Worm (Caenorhabditis elegans): ENCODE results near the gene H10E21.4.

Gene H10E21.4

DNA sequence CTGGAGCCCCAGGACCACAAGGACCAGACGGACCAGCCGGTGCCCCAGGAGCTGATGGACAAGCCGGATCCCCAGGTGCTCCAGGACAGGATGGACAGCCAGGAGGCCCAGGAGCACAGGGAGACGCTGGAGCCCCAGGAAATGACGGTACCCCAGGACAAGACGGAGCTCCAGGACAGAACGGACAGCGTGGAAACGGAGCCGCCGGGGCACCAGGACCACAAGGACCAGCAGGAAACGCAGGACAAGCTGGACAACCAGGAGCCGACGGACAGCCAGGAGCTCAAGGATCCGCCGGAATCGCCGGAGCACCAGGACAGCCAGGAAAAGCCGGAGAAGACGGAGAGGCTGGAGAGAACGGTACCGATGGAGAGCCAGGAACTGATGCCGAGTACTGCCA, 22.0 kb upstream of the H10E21.4 start:
- TF ChIP-seq dao-5 (tag; optimal IDR thresholded peaks at IDR 0.05): no peak
- no peak for TF ChIP-seq W03F9.2 (tag; optimal IDR thresholded peaks at IDR 0.05)
- TF ChIP-seq him-1 (tag; optimal IDR thresholded peaks at IDR 0.05): no peak

DNA sequence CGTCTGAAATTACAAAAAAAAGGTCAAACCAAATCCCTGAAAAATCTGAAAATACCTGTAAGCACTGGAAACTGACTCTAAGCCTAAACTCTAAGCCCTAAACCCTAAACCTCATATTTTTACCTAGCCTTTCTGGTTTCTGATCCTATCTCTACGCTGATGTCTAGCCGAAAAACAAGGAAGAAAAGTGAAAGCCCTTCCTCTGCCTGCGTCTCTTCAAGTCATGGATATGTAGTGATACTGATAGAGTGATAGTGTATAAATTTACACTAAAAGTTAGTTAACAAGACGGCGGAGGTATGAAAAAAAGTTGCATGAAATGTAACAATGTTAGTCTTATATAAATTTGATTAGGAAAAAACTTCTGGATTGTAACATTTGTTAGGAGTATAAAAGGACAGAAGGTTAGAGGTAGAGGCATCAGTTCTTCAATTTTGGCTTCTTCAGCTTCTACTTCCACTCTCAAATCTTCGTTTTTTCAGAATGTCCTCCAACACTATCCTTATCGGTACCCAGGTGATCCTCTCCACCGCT, 21.2 kb upstream of the H10E21.4 start, which contains the start of gene col-88:
Gene col-88, plus strand, starts transcription at position 484 of the 534 bp plus-strand sequence.
- TF ChIP-seq dao-5 (tag; optimal IDR thresholded peaks at IDR 0.05) (no peak), him-1 (tag; optimal IDR thresholded peaks at IDR 0.05) (no peak), W03F9.2 (tag; optimal IDR thresholded peaks at IDR 0.05) (no peak)

DNA sequence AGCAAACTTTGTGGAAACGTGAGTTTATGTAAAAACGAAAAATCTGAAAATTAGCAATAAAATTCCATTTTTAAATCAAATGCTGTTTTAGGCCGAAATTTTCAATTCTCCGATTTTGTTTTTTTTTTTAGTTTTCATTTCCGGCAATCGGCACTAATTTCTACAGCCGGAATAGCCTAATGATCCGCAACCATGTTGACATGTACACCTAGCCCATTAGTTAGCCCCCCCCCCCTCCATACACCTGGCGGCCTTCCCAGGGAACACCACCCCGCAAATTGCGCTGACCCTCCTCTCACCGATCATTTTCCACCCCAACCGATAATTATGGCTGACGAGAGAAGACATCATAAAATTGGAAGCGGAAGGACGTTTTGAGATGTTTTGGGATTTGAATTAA, 20.0 kb upstream of the H10E21.4 start:
- TF ChIP-seq W03F9.2 (tag; optimal IDR thresholded peaks at IDR 0.05): no peak

DNA sequence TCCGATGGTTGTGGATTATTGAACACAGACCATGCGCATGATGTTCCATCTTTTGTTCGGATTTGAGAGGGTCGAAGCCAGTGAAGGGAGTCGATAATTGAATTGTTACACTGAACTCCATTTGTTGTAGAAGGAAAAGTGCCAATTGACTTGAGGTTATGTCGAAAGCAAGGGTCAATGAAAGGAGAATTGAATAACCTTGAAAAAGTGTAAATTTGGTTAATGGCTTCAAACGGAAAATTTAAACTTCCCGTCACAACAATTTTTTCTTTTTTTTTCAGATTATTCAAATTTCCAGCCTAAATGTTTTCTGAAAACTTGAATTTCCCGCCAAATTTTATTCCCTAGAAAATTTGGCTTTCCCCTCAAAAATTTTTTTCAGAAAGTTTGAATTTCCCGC, 18.6 kb upstream of the H10E21.4 start, which contains the start of gene clp-10:
Gene clp-10, minus strand, starts transcription at position 101 of the 400 bp plus-strand sequence.
- TF ChIP-seq dao-5 (tag; optimal IDR thresholded peaks at IDR 0.05) (no peak), him-1 (tag; optimal IDR thresholded peaks at IDR 0.05) (no peak), W03F9.2 (tag; optimal IDR thresholded peaks at IDR 0.05) (no peak)

DNA sequence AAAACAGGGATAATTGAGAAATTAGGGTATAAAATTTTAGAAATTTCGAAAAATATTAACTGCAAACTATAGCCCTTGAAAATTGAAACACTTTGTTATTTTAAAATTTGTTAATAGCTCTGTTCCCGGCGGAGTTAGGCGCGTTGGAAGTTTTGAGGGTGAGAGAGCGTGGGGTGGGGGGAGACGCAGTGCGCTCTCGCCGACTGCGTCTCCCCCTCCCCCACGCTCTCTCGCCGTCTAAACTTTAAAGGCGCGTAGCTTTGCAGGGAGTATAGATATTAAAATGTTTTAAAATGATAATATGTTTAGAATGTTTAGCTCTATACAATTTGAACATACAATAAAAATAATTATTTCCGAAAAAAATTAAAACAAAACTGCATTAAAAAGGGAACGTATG, 13.8 kb upstream of the H10E21.4 start:
- no peak for TF ChIP-seq him-1 (tag; optimal IDR thresholded peaks at IDR 0.05)
- no peak for TF ChIP-seq dao-5 (tag; optimal IDR thresholded peaks at IDR 0.05)
- no peak for TF ChIP-seq W03F9.2 (tag; optimal IDR thresholded peaks at IDR 0.05)

DNA sequence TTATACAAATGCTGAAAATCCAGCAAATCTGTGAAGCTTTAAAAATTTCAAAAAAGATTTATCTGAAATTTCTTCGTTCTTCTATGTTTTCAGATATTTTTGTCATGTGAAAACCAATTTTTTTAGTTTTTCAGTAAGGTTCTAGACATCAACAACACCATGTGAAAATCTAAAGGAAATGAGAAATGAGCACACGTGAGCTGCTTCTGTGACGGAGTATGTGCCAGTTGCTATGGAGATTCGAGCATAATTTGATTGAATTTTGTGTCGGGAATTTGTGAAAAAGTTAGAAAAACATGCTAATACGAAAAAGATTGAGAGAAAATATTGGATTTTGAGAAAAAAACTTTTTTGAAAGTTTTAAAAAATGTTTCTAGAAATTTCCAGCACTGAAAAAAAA, 12.1 kb upstream of the H10E21.4 start:
- TF ChIP-seq W03F9.2 (tag; optimal IDR thresholded peaks at IDR 0.05) (no peak), dao-5 (tag; optimal IDR thresholded peaks at IDR 0.05) (no peak), him-1 (tag; optimal IDR thresholded peaks at IDR 0.05) (no peak)

DNA sequence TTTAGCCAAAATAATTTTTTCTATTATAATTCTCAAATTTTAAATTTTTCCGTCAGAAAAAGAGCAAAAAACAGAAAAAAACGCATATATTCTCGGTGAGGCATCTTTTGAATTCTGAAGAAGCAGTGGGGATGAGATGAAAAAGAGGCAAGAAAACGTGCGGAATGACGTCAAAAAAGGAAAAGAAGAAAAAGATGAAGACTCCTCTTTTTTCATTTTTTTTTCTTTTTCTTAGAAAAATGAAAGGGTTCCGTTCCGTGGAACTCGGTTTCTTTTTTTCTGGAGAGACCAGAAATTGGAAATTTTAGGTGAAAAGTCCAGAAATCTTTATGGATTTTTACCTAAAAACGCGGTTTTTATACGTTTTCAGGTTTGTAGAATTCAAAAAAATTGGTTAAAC, 10.9 kb upstream of the H10E21.4 start:
- peak; percentile 44 for TF ChIP-seq him-1 (tag; optimal IDR thresholded peaks at IDR 0.05)
- TF ChIP-seq dao-5 (tag; optimal IDR thresholded peaks at IDR 0.05): no peak

DNA sequence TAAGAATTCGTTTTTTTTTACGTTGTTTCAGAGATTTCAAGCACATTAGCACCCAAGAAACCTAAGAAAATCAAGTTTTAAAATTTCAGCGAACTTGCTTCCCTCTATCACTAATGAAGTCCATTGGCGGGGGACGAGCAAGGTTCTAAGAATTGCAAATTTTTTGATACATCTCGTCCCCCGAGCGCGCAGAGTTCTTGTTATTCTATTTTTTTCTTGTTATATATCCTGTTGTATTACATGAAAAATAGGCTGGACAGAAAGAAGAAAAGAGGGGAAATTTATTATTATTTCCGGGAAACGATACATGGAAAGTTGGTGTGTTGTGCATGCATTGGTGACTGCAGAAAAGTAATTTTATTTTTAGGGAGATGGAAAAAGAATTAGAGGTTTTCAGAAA, 10.2 kb upstream of the H10E21.4 start:
- TF ChIP-seq dao-5 (tag; optimal IDR thresholded peaks at IDR 0.05) (no peak), W03F9.2 (tag; optimal IDR thresholded peaks at IDR 0.05) (no peak), him-1 (tag; optimal IDR thresholded peaks at IDR 0.05) (no peak)

DNA sequence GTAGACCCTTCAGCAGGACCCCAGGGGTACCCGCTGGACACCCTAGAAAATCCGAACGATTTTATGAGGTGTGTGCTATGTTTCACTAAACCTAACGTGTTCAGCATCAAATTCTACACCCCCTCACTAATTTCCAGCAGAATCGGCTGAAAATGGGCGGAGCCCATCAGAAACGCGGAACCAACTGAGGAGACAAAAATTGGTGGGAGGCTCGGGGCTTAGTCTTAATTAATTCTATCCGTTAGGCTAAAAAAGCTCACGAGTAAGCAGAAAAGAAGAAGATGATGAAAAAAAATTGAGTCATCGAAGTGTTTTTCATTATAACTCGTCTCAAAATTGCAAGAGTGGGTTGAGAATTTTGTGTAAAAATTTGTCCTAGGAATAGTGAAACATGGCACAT, 9.4 kb upstream of the H10E21.4 start:
- TF ChIP-seq dao-5 (tag; optimal IDR thresholded peaks at IDR 0.05) (no peak), him-1 (tag; optimal IDR thresholded peaks at IDR 0.05) (no peak), W03F9.2 (tag; optimal IDR thresholded peaks at IDR 0.05) (no peak)

DNA sequence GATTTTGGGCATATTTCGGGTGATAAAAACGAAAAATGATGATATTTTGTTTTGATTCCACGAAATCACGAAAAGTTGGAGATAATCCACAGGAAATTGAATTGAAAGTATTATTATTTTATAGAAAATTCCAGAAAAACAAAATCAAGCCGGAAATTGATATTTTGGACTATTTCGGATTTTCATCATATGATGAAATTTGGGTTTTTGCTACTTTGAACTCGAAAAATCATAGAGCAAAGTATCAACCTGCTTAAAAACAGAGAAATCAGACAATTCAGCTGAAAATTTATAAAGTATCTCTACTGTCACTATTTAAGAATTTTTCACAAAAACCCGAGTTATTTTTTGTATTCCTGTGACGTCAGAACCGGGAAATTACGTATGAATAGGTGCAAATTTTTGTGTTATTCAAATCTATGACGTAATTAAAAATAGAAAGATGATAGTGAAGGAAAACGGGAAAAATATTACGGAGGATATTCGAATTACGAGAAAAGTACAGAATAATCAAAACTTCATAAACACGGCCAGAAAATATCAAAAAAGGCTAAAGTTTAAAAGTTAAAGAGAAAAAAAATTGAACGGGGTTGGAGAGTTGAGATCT, 8.0 kb upstream of the H10E21.4 start:
- TF ChIP-seq W03F9.2 (tag; optimal IDR thresholded peaks at IDR 0.05) (no peak), dao-5 (tag; optimal IDR thresholded peaks at IDR 0.05) (no peak), him-1 (tag; optimal IDR thresholded peaks at IDR 0.05) (no peak)

DNA sequence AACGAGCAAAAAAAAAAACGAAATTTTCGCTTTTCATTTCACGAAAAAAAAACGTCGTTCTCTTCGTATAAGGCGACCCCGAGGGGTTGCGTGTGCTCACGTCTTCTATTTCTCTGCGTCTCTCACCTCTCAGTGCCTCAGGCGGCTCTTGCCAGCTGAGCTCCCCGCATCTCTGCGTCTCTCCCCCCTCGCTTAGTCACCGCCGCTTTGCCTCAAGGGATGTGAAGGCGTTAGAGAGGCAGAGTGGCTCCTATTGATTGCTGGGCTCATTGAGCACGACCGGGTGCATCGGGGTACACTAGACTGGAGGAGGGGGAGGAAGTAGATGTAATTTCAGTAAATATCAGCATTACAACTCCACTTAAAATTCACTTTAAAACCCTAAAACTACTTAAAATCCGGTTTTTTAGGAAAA, 6.1 kb upstream of the H10E21.4 start:
- TF ChIP-seq him-1 (tag; optimal IDR thresholded peaks at IDR 0.05): peak; percentile 86
- no peak for TF ChIP-seq dao-5 (tag; optimal IDR thresholded peaks at IDR 0.05)

DNA sequence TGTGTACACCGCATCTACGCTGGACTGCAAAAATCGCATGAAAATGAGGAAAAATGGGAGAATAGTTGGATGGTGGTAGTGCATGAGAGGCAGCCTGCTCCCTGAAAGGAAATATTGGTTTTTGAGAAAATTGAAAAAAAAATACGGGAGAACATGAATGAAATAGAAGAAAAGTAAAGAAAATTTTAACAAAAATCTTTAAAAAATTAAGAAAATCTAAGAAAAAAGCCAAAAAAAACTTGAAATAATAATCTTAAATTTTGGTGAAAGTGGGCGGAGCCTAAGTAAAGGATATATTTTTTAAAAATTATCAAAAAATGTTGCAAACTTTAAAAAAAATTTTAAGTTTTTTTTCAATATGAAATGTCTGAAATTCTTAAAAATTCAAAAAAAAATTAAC, 4.4 kb upstream of the H10E21.4 start, which contains the start of gene H10E21.5:
Gene H10E21.5, minus strand, starts transcription at position 101 of the 400 bp plus-strand sequence.
- TF ChIP-seq dao-5 (tag; optimal IDR thresholded peaks at IDR 0.05) (no peak), W03F9.2 (tag; optimal IDR thresholded peaks at IDR 0.05) (no peak), him-1 (tag; optimal IDR thresholded peaks at IDR 0.05) (no peak)

DNA sequence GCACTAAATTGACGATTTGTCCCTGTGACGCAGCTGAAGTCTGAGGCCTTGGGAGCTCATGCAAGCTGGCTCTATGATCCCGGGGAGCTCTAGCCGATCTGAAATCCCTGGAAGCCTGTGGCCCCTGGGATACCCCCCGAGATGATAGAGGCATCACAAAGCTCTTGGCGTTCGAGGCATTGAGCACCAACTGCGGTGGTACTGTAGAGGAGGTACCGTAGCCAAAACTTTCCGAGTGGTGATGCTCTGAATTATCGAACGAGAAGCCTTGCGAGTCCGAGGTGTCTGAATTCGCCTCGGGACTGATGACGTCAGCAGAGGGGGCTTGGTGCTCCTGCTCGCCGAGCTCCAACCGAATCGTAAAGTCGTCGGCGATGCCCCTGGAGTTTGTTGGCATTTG, 1.8 kb upstream of the H10E21.4 start:
- no peak for TF ChIP-seq dao-5 (tag; optimal IDR thresholded peaks at IDR 0.05)
- TF ChIP-seq him-1 (tag; optimal IDR thresholded peaks at IDR 0.05): no peak
- no peak for TF ChIP-seq W03F9.2 (tag; optimal IDR thresholded peaks at IDR 0.05)

DNA sequence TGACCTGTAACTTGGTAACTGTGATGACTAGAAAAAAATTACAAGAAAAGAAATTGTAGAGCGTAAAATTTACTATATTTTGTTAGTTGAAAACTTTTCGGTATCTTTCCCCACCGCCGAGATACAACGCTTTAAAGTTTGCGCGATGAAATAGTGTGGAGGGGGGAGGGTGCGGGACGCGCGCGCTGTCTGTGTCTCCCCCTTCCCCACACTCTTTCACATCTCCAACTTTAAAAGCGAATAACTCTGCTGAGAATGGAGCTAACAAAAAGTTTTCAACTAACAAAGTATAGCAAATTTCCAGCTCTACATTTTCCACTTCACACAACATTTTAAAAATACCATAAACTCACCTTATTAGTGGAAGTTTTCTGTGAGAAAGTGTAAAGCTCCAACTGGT, 1.9 kb downstream of the H10E21.4 start:
- TF ChIP-seq him-1 (tag; optimal IDR thresholded peaks at IDR 0.05) (no peak), dao-5 (tag; optimal IDR thresholded peaks at IDR 0.05) (no peak), W03F9.2 (tag; optimal IDR thresholded peaks at IDR 0.05) (no peak)

DNA sequence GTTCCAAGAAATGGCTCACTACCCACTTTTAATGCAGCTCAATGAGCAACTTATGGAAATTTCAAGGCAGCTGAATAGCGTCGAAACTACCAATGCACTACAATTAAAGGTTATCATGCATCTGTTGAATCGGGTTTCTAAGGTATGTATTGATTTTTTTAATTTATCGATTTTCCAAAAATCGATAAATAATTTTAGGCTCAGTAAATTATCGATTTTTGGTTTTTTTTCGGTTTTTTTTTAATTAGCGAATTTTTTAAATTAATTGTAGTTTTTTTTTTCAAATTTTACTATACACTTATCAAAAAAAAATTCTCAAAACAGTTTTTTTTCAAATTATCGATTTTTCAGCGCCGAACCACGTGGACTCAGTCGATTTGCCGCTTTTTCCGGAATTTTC, 2.7 kb downstream of the H10E21.4 start:
- TF ChIP-seq W03F9.2 (tag; optimal IDR thresholded peaks at IDR 0.05) (no peak), dao-5 (tag; optimal IDR thresholded peaks at IDR 0.05) (no peak), him-1 (tag; optimal IDR thresholded peaks at IDR 0.05) (no peak)
